Fruit fly (Drosophila melanogaster) whole organism, embryonic: ENCODE results near the gene Vm32E.
A peak's percentile ranks its signal among the peaks of the same experiment; 100 is the strongest.

ENCODE experiments used
- Med ChIP-seq: fragments of 200-800 bp; sonication (Bioruptor generic); peaks from one replicate; lab custom pipeline; 2016; ENCODE audit warnings: missing biosample characterization, missing genetic modification characterization, mild to moderate bottlenecking, inconsistent platforms, moderate library complexity
- dati ChIP-seq: fragments of 200-800 bp; sonication (Bioruptor generic); IDR thresholded peaks from 2 replicates; pipeline ENCODE4 v1.3.6; 2022; ENCODE audit warnings: missing biosample characterization, missing genetic modification characterization
- nerfin-2 ChIP-seq: fragments of 200-800 bp; sonication (Bioruptor generic); IDR thresholded peaks from 2 replicates; pipeline ENCODE4 v1.3.6; 2022; ENCODE audit warnings: missing biosample characterization, missing genetic modification characterization; ENCODE audit not compliant: partially characterized antibody
- ttk ChIP-seq: fragments of 200-800 bp; sonication (Bioruptor generic); IDR thresholded peaks from 2 replicates; pipeline ENCODE4 v2.1.2; 2022; ENCODE audit warnings: missing biosample characterization, missing genetic modification characterization

The Vm32E gene

dm6 chr2L:11121614-11122013 lies 49.9 kb downstream of the Vm32E start, which contains the start of gene Dnaaf4:
TSS of gene Dnaaf4 (minus strand) at chr2L:11121714.
- TF ChIP-seq nerfin-2 (GFP tag; lab: Robert Waterston, UW) (0 out of 2 replicates have a peak, but pooled peaks have one; percentile 23), dati (GFP tag; lab: Robert Waterston, UW) (no peak), Med (GFP tag; lab: Kevin White, UChicago) (peak; percentile 31), ttk (0 out of 2 replicates have a peak, but pooled peaks have one; percentile 12)
